Fruit fly (Drosophila melanogaster): ENCODE measurements around the gene Pdha.

The Pdha gene

dm6 chrX:4687778-4688399 is 14.2 kb upstream of the Pdha start, which contains the start of gene ctp (continued):
- TF ChIP-seq CG15601 (tag; optimal IDR thresholded peaks at IDR 0.05) (peak; percentile 21), bsh (GFP tag; optimal IDR thresholded peaks at IDR 0.05) (peak; percentile 22 to 39), stwl (tag; optimal IDR thresholded peaks at IDR 0.05) (peak; percentile 97), CG3281 (GFP tag; optimal IDR thresholded peaks at IDR 0.05) (peak; percentile 31), ci (GFP tag; IDR thresholded peaks at IDR 0.05) (peak; percentile 69; the same call in 2 of the 3 replicates), CG10431 (GFP tag; optimal IDR thresholded peaks at IDR 0.05) (peak; percentile 9), CG16813 (GFP tag; IDR thresholded peaks at IDR 0.05; ENCODE audit: partially characterized antibody) (peak; percentile 76), onecut (GFP tag; IDR thresholded peaks at IDR 0.05) (peak; percentile 63), CG5245 (GFP tag; optimal IDR thresholded peaks at IDR 0.05) (no peak), CG13424 (tag; optimal IDR thresholded peaks at IDR 0.05) (peak; percentile 49), BEAF-32 (GFP tag; optimal IDR thresholded peaks at IDR 0.05) (peak; percentile 60), gt (GFP tag; IDR thresholded peaks at IDR 0.05) (no peak), CG1603 (tag; optimal IDR thresholded peaks at IDR 0.05) (peak; percentile 75), hbn (GFP tag; IDR thresholded peaks at IDR 0.05; ENCODE audit: partially characterized antibody) (peak; percentile 68), CG2712 (tag; optimal IDR thresholded peaks at IDR 0.05) (peak; percentile 48), CG34224 (GFP tag; IDR thresholded peaks at IDR 0.05; ENCODE audit: partially characterized antibody) (peak; percentile 69), pzg (GFP tag; optimal IDR thresholded peaks at IDR 0.05) (peak; percentile 70), CG10462 (GFP tag; optimal IDR thresholded peaks at IDR 0.05) (no peak), MBD-R2 (GFP tag; IDR thresholded peaks at IDR 0.05) (peak; percentile 37; the same call in 1 of the 2 replicates), CG42726 (GFP tag; IDR thresholded peaks at IDR 0.05; ENCODE audit: partially characterized antibody) (peak; percentile 64; the same call in 1 of the 2 replicates), Sry-β (GFP tag; optimal IDR thresholded peaks at IDR 0.05) (peak; percentile 94), Dp (GFP tag; optimal IDR thresholded peaks at IDR 0.05) (peak; percentile 11), CG11560 (tag; IDR thresholded peaks at IDR 0.05) (peak; percentile 98), CG18011 (GFP tag; optimal IDR thresholded peaks at IDR 0.05) (peak; percentile 23), lov (optimal IDR thresholded peaks at IDR 0.05) (no peak), lov (GFP tag; IDR thresholded peaks at IDR 0.05) (no peak), chn (GFP tag; optimal IDR thresholded peaks at IDR 0.05) (peak; percentile 12), unc-4 (GFP tag; IDR thresholded peaks at IDR 0.05; ENCODE audit: partially characterized antibody) (peak; percentile 66), Oli (tag; optimal IDR thresholded peaks at IDR 0.05) (peak; percentile 30), Sry-δ (GFP tag; optimal IDR thresholded peaks at IDR 0.05) (peak; percentile 75), CG10959 (GFP tag; IDR thresholded peaks at IDR 0.05) (no peak), Six4 (GFP tag; optimal IDR thresholded peaks at IDR 0.05) (no peak), CG13287 (GFP tag; IDR thresholded peaks at IDR 0.05; ENCODE audit: partially characterized antibody) (peak; percentile 76), tgo (GFP tag; IDR thresholded peaks at IDR 0.05) (peak; percentile 26; the same call in 2 of the 3 replicates), CG3163 (GFP tag; optimal IDR thresholded peaks at IDR 0.05) (peak; percentile 34), lilli (GFP tag; optimal IDR thresholded peaks at IDR 0.05) (peak; percentile 65), CG6813 (GFP tag; optimal IDR thresholded peaks at IDR 0.05) (peak; percentile 42), MESR4 (GFP tag; optimal IDR thresholded peaks at IDR 0.05) (peak; percentile 45), nerfin-2 (GFP tag; IDR thresholded peaks at IDR 0.05; ENCODE audit: partially characterized antibody) (peak; percentile 72), CG6854 (GFP tag; optimal IDR thresholded peaks at IDR 0.05) (peak; percentile 52), CG11723 (GFP tag; optimal IDR thresholded peaks at IDR 0.05) (no peak), trem (tag; optimal IDR thresholded peaks at IDR 0.05) (peak; percentile 31), kni (GFP tag; optimal IDR thresholded peaks at IDR 0.05) (peak; percentile 53), CG11504 (tag; optimal IDR thresholded peaks at IDR 0.05) (peak; percentile 37), sens-2 (GFP tag; IDR thresholded peaks at IDR 0.05) (no peak), HmgZ (tag; optimal IDR thresholded peaks at IDR 0.05) (peak; percentile 56), CG11085 (GFP tag; IDR thresholded peaks at IDR 0.05) (no peak), CG6272 (GFP tag; IDR thresholded peaks at IDR 0.05) (0 out of 2 replicates have a peak, but pooled peaks have one; percentile 25)
